Worm (Caenorhabditis elegans): Measurements from ENCODE around the gene srz-47.

ce11 chrV:17226119-17226518 lies 34.0 kb upstream of the srz-47 start, which contains the start of gene srh-112:
- TF ChIP-seq Y55F3AM.14 (GFP tag; optimal IDR thresholded peaks at IDR 0.05) (no peak), alr-1 (tag; optimal IDR thresholded peaks at IDR 0.05) (no peak), ceh-82 (tag; optimal IDR thresholded peaks at IDR 0.05) (no peak), nhr-77 (tag; optimal IDR thresholded peaks at IDR 0.05) (no peak), dmd-4 (tag; optimal IDR thresholded peaks at IDR 0.05) (no peak), ama-1 (optimal IDR thresholded peaks at IDR 0.05) (no peak), gmeb-1 (tag; optimal IDR thresholded peaks at IDR 0.05) (no peak), lsy-2 (tag; optimal IDR thresholded peaks at IDR 0.05) (no peak), mab-5 (tag; optimal IDR thresholded peaks at IDR 0.05) (no peak), nhr-11 (tag; optimal IDR thresholded peaks at IDR 0.05) (no peak), unc-62 (GFP tag; optimal IDR thresholded peaks at IDR 0.05) (no peak)

Data from whole organism, L2 larva.